Worm (Caenorhabditis elegans) whole organism, young adult: ENCODE data around the gene csa-1.

Source experiments
- B0019.2 ChIP-seq: fragments of 200-800 bp; sonication (Bioruptor generic); conservative IDR thresholded peaks from 2 replicates; pipeline ENCODE4 v1.3.6; 2022; ENCODE audit warnings: missing genetic modification reagents, missing genetic modification characterization, missing compliant biosample characterization
- B0261.1 ChIP-seq: sonication (generic microtip); optimal IDR thresholded peaks from 2 replicates; lab custom pipeline; 2016; ENCODE audit warnings: mild to moderate bottlenecking, missing genetic modification characterization, moderate library complexity, missing compliant biosample characterization
- B0336.3 ChIP-seq: fragments of 200-800 bp; sonication (Bioruptor generic); IDR thresholded peaks from 2 replicates; pipeline ENCODE4 v1.3.6; 2022; ENCODE audit warnings: missing genetic modification characterization, missing compliant biosample characterization
- D2030.7 ChIP-seq: fragments of 200-800 bp; sonication (Bioruptor generic); IDR thresholded peaks from 2 replicates; pipeline ENCODE4 v1.3.6; 2022; ENCODE audit warnings: missing genetic modification reagents, missing genetic modification characterization, missing compliant biosample characterization
- F22D6.2 ChIP-seq: sonication (generic microtip); optimal IDR thresholded peaks from 2 replicates; lab custom pipeline; 2016; ENCODE audit warnings: mild to moderate bottlenecking, missing genetic modification characterization, missing compliant biosample characterization
- F23B12.7 ChIP-seq: sonication (generic microtip); optimal IDR thresholded peaks from 2 replicates; lab custom pipeline; 2017; ENCODE audit warnings: missing genetic modification characterization, mild to moderate bottlenecking, missing compliant biosample characterization, antibody characterized with exemption, moderate library complexity; ENCODE audit not compliant: insufficient read depth
- F39B2.1 ChIP-seq: fragments of 200-800 bp; sonication (Bioruptor generic); IDR thresholded peaks from 2 replicates; pipeline ENCODE4 v1.3.6; 2022; ENCODE audit warnings: missing genetic modification reagents, missing genetic modification characterization, missing compliant biosample characterization
- F49E8.2 ChIP-seq: sonication (generic microtip); optimal IDR thresholded peaks from 3 replicates; lab custom pipeline; 2017; ENCODE audit warnings: missing genetic modification characterization, mild to moderate bottlenecking, missing compliant biosample characterization, antibody characterized with exemption, moderate library complexity; ENCODE audit not compliant: insufficient read depth
- F57C9.4 ChIP-seq: sonication (generic microtip); optimal IDR thresholded peaks from 2 replicates; lab custom pipeline; 2017; ENCODE audit warnings: mild to moderate bottlenecking, missing genetic modification characterization, missing compliant biosample characterization
- T07F8.4 ChIP-seq: sonication (generic microtip); optimal IDR thresholded peaks from 2 replicates; lab custom pipeline; 2016; ENCODE audit warnings: mild to moderate bottlenecking, missing genetic modification characterization, moderate library complexity, missing compliant biosample characterization
- Y53G8AR.9 ChIP-seq: fragments of 200-800 bp; sonication (Bioruptor generic); conservative IDR thresholded peaks from 2 replicates; pipeline ENCODE4 v1.3.6; 2022; ENCODE audit warnings: missing genetic modification reagents, missing genetic modification characterization, missing compliant biosample characterization
- Y67H2A.10 ChIP-seq: fragments of 200-800 bp; sonication (Bioruptor generic); conservative IDR thresholded peaks from 2 replicates; pipeline ENCODE4 v1.3.6; 2022; ENCODE audit warnings: missing genetic modification reagents, missing genetic modification characterization, missing compliant biosample characterization
- ZK185.1 ChIP-seq: sonication (generic microtip); optimal IDR thresholded peaks from 2 replicates; lab custom pipeline; 2016; ENCODE audit warnings: mild to moderate bottlenecking, missing genetic modification characterization, missing compliant biosample characterization; ENCODE audit not compliant: poor library complexity, severe bottlenecking
- akir-1 ChIP-seq: fragments of 200-800 bp; sonication (Bioruptor generic); optimal IDR thresholded peaks from 2 replicates; lab custom pipeline; 2018; ENCODE audit warnings: mild to moderate bottlenecking, missing genetic modification characterization, moderate library complexity, missing compliant biosample characterization
- atf-7 ChIP-seq: sonication (generic microtip); optimal IDR thresholded peaks from 2 replicates; lab custom pipeline; 2017; ENCODE audit warnings: mild to moderate bottlenecking, missing genetic modification characterization, missing compliant biosample characterization
- attf-6 ChIP-seq: fragments of 200-800 bp; sonication (Bioruptor generic); IDR thresholded peaks from 2 replicates; pipeline ENCODE4 v1.3.6; 2022; ENCODE audit warnings: missing genetic modification reagents, missing genetic modification characterization, missing compliant biosample characterization
- cebp-2 ChIP-seq: fragments of 200-800 bp; sonication (Bioruptor generic); IDR thresholded peaks from 2 replicates; pipeline ENCODE4 v1.3.6; 2022; ENCODE audit warnings: missing genetic modification characterization, missing compliant biosample characterization
- ceh-58 ChIP-seq: fragments of 200-800 bp; sonication (Bioruptor generic); IDR thresholded peaks from 2 replicates; pipeline ENCODE4 v1.3.6; 2022; ENCODE audit warnings: missing genetic modification characterization, missing compliant biosample characterization
- ceh-91 ChIP-seq: fragments of 200-800 bp; sonication (Bioruptor generic); IDR thresholded peaks from 2 replicates; pipeline ENCODE4 v1.3.6; 2022; ENCODE audit warnings: missing genetic modification reagents, missing genetic modification characterization, missing compliant biosample characterization
- chd-7 ChIP-seq: sonication (generic microtip); optimal IDR thresholded peaks from 2 replicates; lab custom pipeline; 2016; ENCODE audit warnings: mild to moderate bottlenecking, missing genetic modification characterization, moderate library complexity, missing compliant biosample characterization
- dox-1 ChIP-seq: fragments of 200-800 bp; sonication (Bioruptor generic); IDR thresholded peaks from 2 replicates; pipeline ENCODE4 v1.3.6; 2022; ENCODE audit warnings: missing genetic modification reagents, missing genetic modification characterization, missing compliant biosample characterization
- dpff-1 ChIP-seq: sonication (generic microtip); optimal IDR thresholded peaks from 2 replicates; lab custom pipeline; 2017; ENCODE audit warnings: mild to moderate bottlenecking, missing genetic modification characterization, missing compliant biosample characterization
- egl-18 ChIP-seq: fragments of 200-800 bp; sonication (Bioruptor generic); IDR thresholded peaks from 2 replicates; pipeline ENCODE4 v1.3.6; 2022; ENCODE audit warnings: missing genetic modification reagents, missing genetic modification characterization, missing compliant biosample characterization
- gei-17 ChIP-seq: fragments of 200-800 bp; sonication (Bioruptor generic); optimal IDR thresholded peaks from 2 replicates; lab custom pipeline; 2018; ENCODE audit warnings: mild to moderate bottlenecking, missing genetic modification characterization, missing compliant biosample characterization
- hlh-12 ChIP-seq: sonication (generic microtip); optimal IDR thresholded peaks from 2 replicates; lab custom pipeline; 2016; ENCODE audit warnings: missing genetic modification characterization, missing compliant biosample characterization
- lag-1 ChIP-seq: fragments of 200-800 bp; sonication (Bioruptor generic); IDR thresholded peaks from 2 replicates; pipeline ENCODE4 v1.3.6; 2022; ENCODE audit warnings: missing genetic modification reagents, missing genetic modification characterization, missing compliant biosample characterization
- let-526 ChIP-seq: fragments of 200-800 bp; sonication (Bioruptor generic); IDR thresholded peaks from 2 replicates; pipeline ENCODE4 v1.3.6; 2022; ENCODE audit warnings: missing genetic modification reagents, missing genetic modification characterization, missing compliant biosample characterization
- lin-26 ChIP-seq: fragments of 200-800 bp; sonication (Bioruptor generic); IDR thresholded peaks from 2 replicates; pipeline ENCODE4 v1.3.6; 2022; ENCODE audit warnings: missing genetic modification reagents, missing genetic modification characterization, missing compliant biosample characterization
- lin-35 ChIP-seq, 3 experiments: fragments of 150-350 bp in 2 of 3; sonication (generic microtip) in 1 of 3; optimal IDR thresholded peaks; 2 replicates each; lab custom pipeline; 2014 to 2018; ENCODE audit warnings: missing biosample characterization in 3 of 3, missing genetic modification characterization in 3 of 3, missing genetic modification reagents in 3 of 3
- lin-54 ChIP-seq: fragments of 200-800 bp; sonication (Bioruptor generic); optimal IDR thresholded peaks from 2 replicates; lab custom pipeline; 2018; ENCODE audit warnings: mild to moderate bottlenecking, missing genetic modification characterization, missing compliant biosample characterization
- lsl-1 ChIP-seq: fragments of 200-800 bp; sonication (Bioruptor generic); optimal IDR thresholded peaks from 2 replicates; lab custom pipeline; 2018; ENCODE audit warnings: mild to moderate bottlenecking, missing genetic modification characterization, moderate library complexity, missing compliant biosample characterization
- madf-3 ChIP-seq: fragments of 200-800 bp; sonication (Bioruptor generic); IDR thresholded peaks from 2 replicates; pipeline ENCODE4 v1.3.6; 2022; ENCODE audit warnings: missing genetic modification reagents, missing genetic modification characterization, missing compliant biosample characterization
- madf-8 ChIP-seq: fragments of 200-800 bp; sonication (Bioruptor generic); conservative IDR thresholded peaks from 2 replicates; pipeline ENCODE4 v1.3.6; 2022; ENCODE audit warnings: missing genetic modification reagents, missing genetic modification characterization, missing compliant biosample characterization
- mxl-1 ChIP-seq: sonication (generic microtip); optimal IDR thresholded peaks from 2 replicates; lab custom pipeline; 2016; ENCODE audit warnings: missing genetic modification characterization, missing compliant biosample characterization
- nfya-2 ChIP-seq: fragments of 200-800 bp; sonication (Bioruptor generic); IDR thresholded peaks from 2 replicates; pipeline ENCODE4 v1.3.6; 2022; ENCODE audit warnings: missing genetic modification reagents, missing genetic modification characterization, missing compliant biosample characterization
- nfyb-1 ChIP-seq: fragments of 200-800 bp; sonication (Bioruptor generic); IDR thresholded peaks from 2 replicates; pipeline ENCODE4 v1.3.6; 2022; ENCODE audit warnings: missing genetic modification reagents, missing genetic modification characterization, missing compliant biosample characterization
- nhr-179 ChIP-seq: sonication (generic microtip); optimal IDR thresholded peaks from 2 replicates; lab custom pipeline; 2016; ENCODE audit warnings: mild to moderate bottlenecking, missing genetic modification characterization, missing compliant biosample characterization
- pha-4 ChIP-seq: fragments of 150-350 bp; sonication (generic microtip); optimal IDR thresholded peaks from 2 replicates; lab custom pipeline; 2014; ENCODE audit warnings: missing biosample characterization, missing genetic modification reagents, missing genetic modification characterization
- sdz-38 ChIP-seq: sonication (generic microtip); optimal IDR thresholded peaks from 2 replicates; lab custom pipeline; 2016; ENCODE audit warnings: missing genotype, missing genetic modification characterization, missing compliant biosample characterization
- snpc-1.3 ChIP-seq: sonication (generic microtip); optimal IDR thresholded peaks from 2 replicates; lab custom pipeline; 2017; ENCODE audit warnings: missing genetic modification characterization, mild to moderate bottlenecking, missing compliant biosample characterization, antibody characterized with exemption, moderate library complexity, missing genotype, missing genetic modification reagents; ENCODE audit not compliant: insufficient read depth
- snpc-3.4 ChIP-seq: sonication (generic microtip); optimal IDR thresholded peaks from 2 replicates; lab custom pipeline; 2017; ENCODE audit warnings: missing genetic modification characterization, mild to moderate bottlenecking, missing compliant biosample characterization, antibody characterized with exemption, moderate library complexity, missing genotype, missing genetic modification reagents
- snpc-4 ChIP-seq, 5 experiments: fragments of 150-350 bp in 1 of 5; sonication (generic microtip) in 4 of 5; optimal IDR thresholded peaks; 2 replicates each; lab custom pipeline; 2014 to 2018; ENCODE audit warnings: missing genetic modification characterization in 5 of 5, missing biosample characterization in 3 of 5, antibody characterized with exemption in 2 of 5, mild to moderate bottlenecking in 2 of 5, missing compliant biosample characterization in 2 of 5, missing genotype in 2 of 5, moderate library complexity in 2 of 5, missing genetic modification reagents in 1 of 5
- sptf-2 ChIP-seq: fragments of 200-800 bp; sonication (Bioruptor generic); optimal IDR thresholded peaks from 2 replicates; lab custom pipeline; 2018; ENCODE audit warnings: mild to moderate bottlenecking, missing genetic modification characterization, missing compliant biosample characterization
- ztf-3 ChIP-seq: fragments of 200-800 bp; sonication (Bioruptor generic); optimal IDR thresholded peaks from 2 replicates; lab custom pipeline; 2018; ENCODE audit warnings: mild to moderate bottlenecking, missing genetic modification characterization, missing compliant biosample characterization

Gene csa-1

ce11 chrII:9347444-9347843 lies 27.9 kb upstream of the csa-1 start:
- TF ChIP-seq lag-1 (GFP tag; lab: Robert Waterston, UW): no peak
- no peak for TF ChIP-seq lin-26 (GFP tag; lab: Robert Waterston, UW)
- no peak for TF ChIP-seq chd-7
- TF ChIP-seq B0019.2 (GFP tag; lab: Robert Waterston, UW): no peak
- TF ChIP-seq gei-17 (GFP tag; lab: Kevin White, UChicago): no peak

- TF ChIP-seq atf-7 (tag; lab: Kevin White, UChicago) (no peak), F57C9.4 (tag; lab: Kevin White, UChicago) (no peak), mxl-1 (tag; lab: Kevin White, UChicago) (no peak), madf-8 (no peak), sdz-38 (no peak), Y67H2A.10 (GFP tag; lab: Robert Waterston, UW) (no peak), T07F8.4 (no peak), nfya-2 (GFP tag; lab: Robert Waterston, UW) (no peak), F23B12.7 (tag; lab: Kevin White, UChicago) (no peak), egl-18 (GFP tag; lab: Robert Waterston, UW) (no peak), sptf-2 (no peak), Y53G8AR.9 (GFP tag; lab: Robert Waterston, UW) (no peak), cebp-2 (GFP tag; lab: Robert Waterston, UW) (no peak), ZK185.1 (tag; lab: Kevin White, UChicago) (no peak), lin-54 (GFP tag; lab: Kevin White, UChicago) (no peak), lin-35 (GFP tag; optimal IDR thresholded peaks at IDR 0.05; lab: Kevin White, UChicago) (no peak), snpc-1.3 (tag; lab: Kevin White, UChicago) (no peak), B0261.1 (tag; lab: Kevin White, UChicago) (no peak), D2030.7 (no peak)
These were observed 27.0 kb upstream of the csa-1 start, which contains the start of gene F42A8.1 for ce11 chrII:9346490-9346889. Gene F42A8.1 (minus strand): TSS chrII:9346590.

ce11 chrII:9345794-9346193 lies 26.3 kb upstream of the csa-1 start:
- TF ChIP-seq F39B2.1 (GFP tag; lab: Robert Waterston, UW): no peak
- no peak for TF ChIP-seq F23B12.7 (tag; lab: Kevin White, UChicago)
- no peak for TF ChIP-seq sdz-38
- no peak for TF ChIP-seq ceh-58 (GFP tag; lab: Robert Waterston, UW)
- TF ChIP-seq F22D6.2 (tag; lab: Kevin White, UChicago): no peak
- no peak for TF ChIP-seq lsl-1 (GFP tag; lab: Kevin White, UChicago)
- TF ChIP-seq ztf-3 (GFP tag; lab: Kevin White, UChicago): no peak
- TF ChIP-seq chd-7: no peak
- no peak for TF ChIP-seq B0336.3
- no peak for TF ChIP-seq F57C9.4 (tag; lab: Kevin White, UChicago)

- TF ChIP-seq madf-3 (GFP tag; lab: Robert Waterston, UW) (no peak), snpc-4 (GFP tag; optimal IDR thresholded peaks at IDR 0.05; lab: Kevin White, UChicago) (no peak), snpc-4 (tag; optimal IDR thresholded peaks at IDR 0.05; lab: Kevin White, UChicago) (no peak), akir-1 (GFP tag; lab: Kevin White, UChicago) (no peak), nhr-179 (no peak), attf-6 (GFP tag; lab: Robert Waterston, UW) (no peak), F49E8.2 (no peak), snpc-3.4 (tag; lab: Kevin White, UChicago) (no peak), let-526 (no peak), pha-4 (tag; lab: Kevin White, UChicago) (no peak), gei-17 (GFP tag; lab: Kevin White, UChicago) (no peak), nfyb-1 (no peak), ceh-91 (GFP tag; lab: Robert Waterston, UW) (no peak), dox-1 (GFP tag; lab: Robert Waterston, UW) (no peak), dpff-1 (tag; lab: Kevin White, UChicago) (no peak), sptf-2 (no peak), hlh-12 (tag; lab: Kevin White, UChicago) (no peak)
These were observed 25.6 kb upstream of the csa-1 start for ce11 chrII:9345116-9345515.
